Fruit fly (Drosophila melanogaster) whole organism, embryonic: ENCODE results near the gene OtopLc.

Experiments used
- CG10209 ChIP-seq: fragments of 200-800 bp; sonication (Bioruptor generic); optimal IDR thresholded peaks from 3 replicates; lab custom pipeline; 2017; ENCODE audit warnings: missing biosample characterization, mild to moderate bottlenecking, missing genetic modification characterization, missing genetic modification reagents
- CG10431 ChIP-seq: fragments of 200-800 bp; sonication (Bioruptor generic); optimal IDR thresholded peaks from 3 replicates; lab custom pipeline; 2018; ENCODE audit warnings: missing biosample characterization, mild to moderate bottlenecking, missing genetic modification characterization
- CG10543 ChIP-seq: fragments of 200-800 bp; sonication (Bioruptor generic); optimal IDR thresholded peaks from 3 replicates; lab custom pipeline; 2017; ENCODE audit warnings: missing biosample characterization, mild to moderate bottlenecking, missing genetic modification characterization, moderate library complexity
- CG11398 ChIP-seq: fragments of 200-800 bp; sonication (Bioruptor generic); optimal IDR thresholded peaks from 2 replicates; lab custom pipeline; 2016; ENCODE audit warnings: missing biosample characterization, missing genetic modification characterization
- CG11504 ChIP-seq: fragments of 200-800 bp; sonication (Bioruptor generic); optimal IDR thresholded peaks from 3 replicates; lab custom pipeline; 2019; ENCODE audit warnings: missing biosample characterization, mild to moderate bottlenecking, missing genetic modification characterization, moderate library complexity
- CG13296 ChIP-seq: fragments of 200-800 bp; sonication (Bioruptor generic); optimal IDR thresholded peaks from 3 replicates; lab custom pipeline; 2018; ENCODE audit warnings: missing biosample characterization, mild to moderate bottlenecking, missing genetic modification characterization
- CG1529 ChIP-seq: fragments of 200-800 bp; sonication (Bioruptor generic); optimal IDR thresholded peaks from 3 replicates; lab custom pipeline; 2018; ENCODE audit warnings: missing biosample characterization, missing genetic modification characterization
- CG15696 ChIP-seq: fragments of 200-800 bp; sonication (Bioruptor generic); optimal IDR thresholded peaks from 2 replicates; lab custom pipeline; 2019; ENCODE audit warnings: missing biosample characterization, mild to moderate bottlenecking, missing genetic modification characterization, moderate library complexity
- CG16813 ChIP-seq: fragments of 200-800 bp; sonication (Bioruptor generic); IDR thresholded peaks from 3 replicates; pipeline ENCODE4 v1.3.6; 2022; ENCODE audit warnings: missing biosample characterization, missing genetic modification characterization; ENCODE audit not compliant: partially characterized antibody
- CG16863 ChIP-seq: fragments of 200-800 bp; sonication (Bioruptor generic); optimal IDR thresholded peaks from 3 replicates; lab custom pipeline; 2016; ENCODE audit warnings: missing biosample characterization, missing genetic modification characterization
- CG17186 ChIP-seq: fragments of 200-800 bp; sonication (Bioruptor generic); optimal IDR thresholded peaks from 3 replicates; lab custom pipeline; 2017; ENCODE audit warnings: missing biosample characterization, missing genetic modification reagents, missing genetic modification characterization
- CG18262 ChIP-seq: fragments of 200-800 bp; optimal IDR thresholded peaks from 3 replicates; lab custom pipeline; 2019; ENCODE audit warnings: missing biosample characterization, mild to moderate bottlenecking, missing genetic modification characterization, moderate library complexity
- CG2116 ChIP-seq: fragments of 200-800 bp; sonication (Bioruptor generic); optimal IDR thresholded peaks from 3 replicates; lab custom pipeline; 2018; ENCODE audit warnings: missing biosample characterization, mild to moderate bottlenecking, missing genetic modification characterization
- CG2202 ChIP-seq: fragments of 200-800 bp; sonication (Bioruptor generic); optimal IDR thresholded peaks from 2 replicates; lab custom pipeline; 2018; ENCODE audit warnings: missing biosample characterization, mild to moderate bottlenecking, missing genetic modification characterization
- CG3407 ChIP-seq: fragments of 200-800 bp; sonication (Bioruptor generic); optimal IDR thresholded peaks from 2 replicates; lab custom pipeline; 2018; ENCODE audit warnings: missing biosample characterization, mild to moderate bottlenecking, missing genetic modification characterization
- CG42726 ChIP-seq: fragments of 200-800 bp; sonication (Bioruptor generic); IDR thresholded peaks from 2 replicates; pipeline ENCODE4 v1.3.6; 2022; ENCODE audit warnings: missing biosample characterization, missing genetic modification characterization; ENCODE audit not compliant: partially characterized antibody
- CG4360 ChIP-seq: fragments of 200-800 bp; sonication (Bioruptor generic); IDR thresholded peaks from 2 replicates; pipeline ENCODE4 v1.3.6; 2022; ENCODE audit warnings: missing biosample characterization, missing genetic modification characterization
- CG8478 ChIP-seq: fragments of >200 bp; optimal IDR thresholded peaks from 2 replicates; lab custom pipeline; 2018
- Doc3 ChIP-seq: fragments of 200-800 bp; sonication (Bioruptor generic); IDR thresholded peaks from 3 replicates; pipeline ENCODE4 v1.3.6; 2022; ENCODE audit warnings: missing biosample characterization, missing genetic modification characterization; ENCODE audit not compliant: partially characterized antibody
- Dp ChIP-seq: fragments of 200-800 bp; sonication (Bioruptor generic); optimal IDR thresholded peaks from 2 replicates; lab custom pipeline; 2018; ENCODE audit warnings: missing biosample characterization, mild to moderate bottlenecking, missing genetic modification characterization, moderate library complexity
- E2f2 ChIP-seq: fragments of 200-800 bp; sonication (Bioruptor generic); IDR thresholded peaks from 2 replicates; pipeline ENCODE4 v1.3.6; 2022; ENCODE audit warnings: missing biosample characterization, missing genetic modification characterization
- Ets97D ChIP-seq: fragments of 200-800 bp; sonication (Bioruptor generic); optimal IDR thresholded peaks from 3 replicates; lab custom pipeline; 2016; ENCODE audit warnings: missing biosample characterization, missing genetic modification characterization
- HLH4C ChIP-seq: fragments of 200-800 bp; sonication (Bioruptor generic); IDR thresholded peaks from 3 replicates; pipeline ENCODE4 v1.3.6; 2022; ENCODE audit warnings: missing biosample characterization, missing genetic modification characterization; ENCODE audit not compliant: partially characterized antibody
- Hey ChIP-seq: fragments of 200-800 bp; sonication (Bioruptor generic); optimal IDR thresholded peaks from 3 replicates; lab custom pipeline; 2018; ENCODE audit warnings: missing biosample characterization, mild to moderate bottlenecking, missing genetic modification characterization
- Lim3 ChIP-seq: fragments of 200-800 bp; sonication (Bioruptor generic); IDR thresholded peaks from 2 replicates; pipeline ENCODE4 v1.3.6; 2022; ENCODE audit warnings: missing biosample characterization, missing genetic modification characterization
- NC2β ChIP-seq: fragments of 200-800 bp; sonication (Bioruptor generic); optimal IDR thresholded peaks from 2 replicates; lab custom pipeline; 2016; ENCODE audit warnings: missing biosample characterization, missing genetic modification characterization
- Scr ChIP-seq: fragments of 200-800 bp; sonication (Bioruptor generic); IDR thresholded peaks from 2 replicates; pipeline ENCODE4 v1.3.6; 2022; ENCODE audit warnings: missing biosample characterization, missing genetic modification characterization; ENCODE audit not compliant: partially characterized antibody
- Sry-β ChIP-seq: fragments of 200-800 bp; sonication (Bioruptor generic); optimal IDR thresholded peaks from 2 replicates; lab custom pipeline; 2018; ENCODE audit warnings: missing biosample characterization, mild to moderate bottlenecking, missing genetic modification characterization, moderate library complexity
- Tbp ChIP-seq: fragments of >200 bp; optimal IDR thresholded peaks from 2 replicates; lab custom pipeline; 2018; ENCODE audit warnings: missing biosample characterization, missing genetic modification characterization
- aop ChIP-seq: fragments of 200-800 bp; sonication (Bioruptor generic); IDR thresholded peaks from 2 replicates; pipeline ENCODE4 v1.3.6; 2022; ENCODE audit warnings: missing biosample characterization, missing genetic modification characterization
- ato ChIP-seq: fragments of 200-800 bp; sonication (Bioruptor generic); IDR thresholded peaks from 2 replicates; pipeline ENCODE4 v1.3.6; 2022; ENCODE audit warnings: missing biosample characterization, missing genetic modification characterization; ENCODE audit not compliant: partially characterized antibody
- bbx ChIP-seq: fragments of 200-800 bp; sonication (Bioruptor generic); IDR thresholded peaks from 2 replicates; pipeline ENCODE4 v1.3.6; 2022; ENCODE audit warnings: missing biosample characterization, missing genetic modification characterization; ENCODE audit not compliant: partially characterized antibody
- chif ChIP-seq, 2 experiments: fragments of 200-800 bp; sonication (Bioruptor generic); optimal IDR thresholded peaks; 3 replicates each; lab custom pipeline; 2016; ENCODE audit warnings: missing biosample characterization in 2 of 2, missing genetic modification characterization in 2 of 2
- dysf ChIP-seq: fragments of 200-800 bp; sonication (Bioruptor generic); IDR thresholded peaks from 3 replicates; pipeline ENCODE4 v1.3.6; 2022; ENCODE audit warnings: missing biosample characterization, missing genetic modification characterization
- fru ChIP-seq: fragments of >200 bp; optimal IDR thresholded peaks from 2 replicates; lab custom pipeline; 2017
- gsb-n ChIP-seq: fragments of 200-800 bp; sonication (Bioruptor generic); optimal IDR thresholded peaks from 3 replicates; lab custom pipeline; 2018; ENCODE audit warnings: missing biosample characterization, mild to moderate bottlenecking, missing genetic modification characterization
- mld ChIP-seq: fragments of 200-800 bp; sonication (Bioruptor generic); IDR thresholded peaks from 3 replicates; pipeline ENCODE4 v1.3.6; 2022; ENCODE audit warnings: missing biosample characterization, missing genetic modification characterization; ENCODE audit not compliant: partially characterized antibody
- nerfin-1 ChIP-seq: fragments of 200-800 bp; sonication (Bioruptor generic); optimal IDR thresholded peaks from 3 replicates; lab custom pipeline; 2019; ENCODE audit warnings: missing biosample characterization, mild to moderate bottlenecking, missing genetic modification characterization, moderate library complexity
- nom ChIP-seq: fragments of 200-800 bp; sonication (Bioruptor generic); optimal IDR thresholded peaks from 2 replicates; lab custom pipeline; 2017; ENCODE audit warnings: missing biosample characterization, missing genetic modification characterization, mild to moderate bottlenecking, moderate library complexity, missing genetic modification reagents
- sc ChIP-seq, 3 experiments: fragments of >200 bp in 2 of 3; fragments of 200-800 bp in 1 of 3; sonication (Bioruptor generic) in 1 of 3; optimal IDR thresholded peaks; 2 replicates in 2 of 3; 3 replicates in 1 of 3; lab custom pipeline; 2017; ENCODE audit warnings: mild to moderate bottlenecking in 1 of 3, missing biosample characterization in 1 of 3, missing genetic modification characterization in 1 of 3, missing genetic modification reagents in 1 of 3
- sens-2 ChIP-seq: fragments of 200-800 bp; sonication (Bioruptor generic); IDR thresholded peaks from 2 replicates; pipeline ENCODE4 v1.3.6; 2022; ENCODE audit warnings: missing biosample characterization, missing genetic modification characterization
- shn ChIP-seq: fragments of 200-800 bp; sonication (Bioruptor generic); optimal IDR thresholded peaks from 3 replicates; lab custom pipeline; 2016; ENCODE audit warnings: missing biosample characterization, missing genetic modification characterization
- tll ChIP-seq, 2 experiments: fragments of 200-800 bp in 1 of 2; fragments of >200 bp in 1 of 2; sonication (Bioruptor generic) in 1 of 2; optimal IDR thresholded peaks; 2 replicates each; lab custom pipeline; 2017 to 2019; ENCODE audit warnings: missing biosample characterization in 2 of 2, missing genetic modification characterization in 2 of 2, mild to moderate bottlenecking in 1 of 2, moderate library complexity in 1 of 2
- unc-4 ChIP-seq: fragments of 200-800 bp; sonication (Bioruptor generic); IDR thresholded peaks from 2 replicates; pipeline ENCODE4 v1.3.6; 2022; ENCODE audit warnings: missing biosample characterization, missing genetic modification characterization; ENCODE audit not compliant: partially characterized antibody
- unpg ChIP-seq: fragments of 200-800 bp; sonication (Bioruptor generic); optimal IDR thresholded peaks from 3 replicates; lab custom pipeline; 2018; ENCODE audit warnings: missing biosample characterization, mild to moderate bottlenecking, missing genetic modification characterization, moderate library complexity
- zf30C ChIP-seq: fragments of 200-800 bp; sonication (Bioruptor generic); optimal IDR thresholded peaks from 3 replicates; lab custom pipeline; 2018; ENCODE audit warnings: missing biosample characterization, mild to moderate bottlenecking, missing genetic modification characterization

OtopLc gene

DNA sequence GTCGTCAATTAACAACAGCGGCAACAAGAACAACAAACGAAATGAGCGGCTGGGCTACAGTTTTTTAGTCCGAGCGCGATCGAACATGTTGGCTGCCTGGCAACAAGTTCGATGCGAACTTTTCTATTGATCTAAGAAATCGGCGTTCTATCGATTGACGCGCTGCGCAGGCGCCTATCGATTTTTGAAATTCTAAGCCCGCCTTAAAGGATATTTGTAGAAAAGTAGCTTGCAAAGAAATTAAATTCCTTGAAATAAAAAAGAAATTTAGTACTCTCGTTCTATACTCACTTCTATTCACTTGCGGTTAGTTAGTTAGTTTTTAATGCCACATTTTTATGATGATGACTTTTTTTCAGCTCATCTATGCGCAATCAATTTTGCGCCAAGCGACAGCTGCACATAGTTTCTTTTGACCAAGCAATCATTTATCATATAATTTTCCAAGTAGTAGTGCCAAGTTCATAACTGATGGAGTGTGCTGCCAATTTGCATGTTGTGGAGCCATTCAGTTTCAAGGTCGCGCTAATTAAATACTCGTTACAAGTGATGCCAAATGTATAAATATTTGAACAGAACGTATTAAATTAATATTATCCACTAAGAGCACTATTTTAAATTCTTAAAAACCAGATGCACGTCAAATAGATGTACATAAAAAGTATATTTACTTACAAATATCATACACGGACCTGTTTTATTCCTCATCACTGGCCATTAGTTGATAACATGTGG is 17.4 kb upstream of the OtopLc start, which contains the start of the genes Tre1 and Gr5a (continued):
- TF ChIP-seq Dp, result peak; percentile 51
- no peak for TF ChIP-seq CG3407
- no peak for TF ChIP-seq CG13296 (GFP tag; lab: Kevin White, UChicago)
- TF ChIP-seq CG4360 (GFP tag; lab: Robert Waterston, UW), result 0 out of 2 replicates have a peak, but pooled peaks have one; percentile 43
- peak; percentile 80 for TF ChIP-seq E2f2 (GFP tag; lab: Robert Waterston, UW)
- peak; percentile 44; the same call in 1 of the 2 replicates for TF ChIP-seq Scr (GFP tag; lab: Robert Waterston, UW)
- TF ChIP-seq sens-2 (GFP tag; lab: Robert Waterston, UW), result no peak
- TF ChIP-seq mld (GFP tag; lab: Robert Waterston, UW), result 0 out of 3 replicates have a peak, but pooled peaks have one; percentile 28
- TF ChIP-seq CG16813 (GFP tag; lab: Robert Waterston, UW), result 0 out of 3 replicates have a peak, but pooled peaks have one; percentile 21
- no peak for TF ChIP-seq Hey
- no peak for TF ChIP-seq aop (GFP tag; lab: Robert Waterston, UW)
- TF ChIP-seq unpg (GFP tag; lab: Kevin White, UChicago), result no peak
- no peak for TF ChIP-seq CG15696 (tag; lab: Kevin White, UChicago)
- no peak for TF ChIP-seq tll (GFP tag; optimal IDR thresholded peaks at IDR 0.05; lab: Kevin White, UChicago)
- peak; percentile 41; the same call in 1 of the 3 replicates for TF ChIP-seq HLH4C (GFP tag; lab: Robert Waterston, UW)
- TF ChIP-seq zf30C (GFP tag; lab: Kevin White, UChicago), result no peak
- TF ChIP-seq Doc3 (GFP tag; lab: Robert Waterston, UW), result no peak
- TF ChIP-seq Lim3 (GFP tag; lab: Robert Waterston, UW), result no peak
- TF ChIP-seq CG2116 (GFP tag; lab: Kevin White, UChicago), result peak; percentile 7
- TF ChIP-seq sc (optimal IDR thresholded peaks at IDR 0.05; lab: Kevin White, UChicago), result no peak
- no peak for TF ChIP-seq sc (GFP tag; optimal IDR thresholded peaks at IDR 0.05; lab: Kevin White, UChicago)
- no peak for TF ChIP-seq CG11504
- no peak for TF ChIP-seq dysf
- TF ChIP-seq CG16863, result no peak
- peak; percentile 42; the same call in 1 of the 2 replicates for TF ChIP-seq ato (GFP tag; lab: Robert Waterston, UW)
- no peak for TF ChIP-seq CG11398 (GFP tag; lab: Kevin White, UChicago)
- TF ChIP-seq nom, result no peak
- no peak for TF ChIP-seq Tbp (GFP tag; lab: Kevin White, UChicago)
- TF ChIP-seq bbx (GFP tag; lab: Robert Waterston, UW), result peak; percentile 47; the same call in 1 of the 2 replicates
- no peak for TF ChIP-seq chif (GFP tag; optimal IDR thresholded peaks at IDR 0.05; lab: Kevin White, UChicago)

DNA sequence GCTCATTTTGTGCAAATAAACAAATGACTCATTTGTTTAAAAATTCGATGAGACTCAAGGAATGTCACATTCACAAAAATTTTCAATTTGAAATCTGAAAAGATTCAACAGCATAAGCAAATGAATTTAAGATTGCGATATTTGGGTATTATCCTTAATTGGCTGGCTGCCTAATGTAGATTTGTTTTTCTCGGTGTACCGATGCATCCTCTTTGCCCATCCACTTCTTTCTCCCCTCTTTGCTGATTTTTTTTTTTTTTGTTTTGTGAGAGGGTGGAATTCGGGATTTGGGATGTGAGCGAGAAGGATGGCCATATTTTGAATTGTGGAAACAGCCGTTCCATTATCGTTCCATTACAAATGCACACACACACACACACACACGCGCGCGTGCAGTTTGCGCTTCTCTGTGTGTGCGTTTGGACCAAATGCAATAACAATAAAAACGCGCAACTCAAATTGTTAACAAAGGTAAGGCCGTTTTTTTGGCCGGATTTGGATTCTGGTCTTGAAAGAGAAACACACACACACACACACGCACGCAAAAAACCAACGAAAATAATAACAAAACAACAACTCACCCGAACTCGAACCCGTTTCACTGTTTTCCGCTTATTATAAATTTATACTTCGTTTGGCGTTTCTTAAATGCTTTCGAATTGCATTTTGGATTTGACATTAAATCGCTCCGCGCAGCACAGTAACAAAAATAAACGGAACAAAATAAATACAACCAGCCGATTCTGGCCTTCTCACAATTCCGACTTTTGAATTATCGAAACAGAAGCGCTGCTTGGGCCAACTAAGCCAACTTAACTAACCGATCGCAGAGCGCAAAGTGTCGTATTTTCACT is 16.6 kb upstream of the OtopLc start:
- TF ChIP-seq CG42726 (GFP tag; lab: Robert Waterston, UW) (no peak), gsb-n (tag; lab: Kevin White, UChicago) (peak; percentile 46), CG10209 (GFP tag; lab: Kevin White, UChicago) (peak; percentile 7), CG10431 (GFP tag; lab: Kevin White, UChicago) (peak; percentile 34), CG10543 (GFP tag; lab: Kevin White, UChicago) (no peak), nerfin-1 (tag; lab: Kevin White, UChicago) (peak; percentile 28), CG8478 (lab: Kevin White, UChicago) (no peak), NC2β (GFP tag; lab: Kevin White, UChicago) (peak; percentile 63), shn (peak; percentile 29), CG18262 (tag; lab: Kevin White, UChicago) (peak; percentile 73), Ets97D (GFP tag; lab: Kevin White, UChicago) (no peak), CG2202 (tag; lab: Kevin White, UChicago) (peak; percentile 41), fru (lab: Kevin White, UChicago) (no peak), unc-4 (GFP tag; lab: Robert Waterston, UW) (no peak), CG17186 (no peak), CG1529 (GFP tag; lab: Kevin White, UChicago) (peak; percentile 67), Sry-β (GFP tag; lab: Kevin White, UChicago) (no peak)
